Worm (Caenorhabditis elegans) whole organism, L1 larva: Measurements from ENCODE around the gene rpn-11.

ENCODE experiments used
- C34B4.2 ChIP-seq: sonication (generic microtip); optimal IDR thresholded peaks from 2 replicates; lab custom pipeline; 2017; ENCODE audit warnings: mild to moderate bottlenecking, missing genetic modification characterization, missing compliant biosample characterization
- F16B12.6 ChIP-seq: fragments of 150-350 bp; optimal IDR thresholded peaks from 2 replicates; lab custom pipeline; 2014; ENCODE audit warnings: missing biosample characterization, missing genetic modification characterization
- Y116A8C.19 ChIP-seq: sonication (generic microtip); optimal IDR thresholded peaks from 2 replicates; lab custom pipeline; 2016; ENCODE audit warnings: missing compliant biosample characterization, missing genetic modification characterization, borderline replicate concordance
- aha-1 ChIP-seq: fragments of 150-350 bp; optimal IDR thresholded peaks from 2 replicates; lab custom pipeline; 2014; ENCODE audit warnings: missing biosample characterization, missing genetic modification characterization
- alr-1 ChIP-seq: fragments of 200-800 bp; sonication (Bioruptor generic); optimal IDR thresholded peaks from 2 replicates; lab custom pipeline; 2018; ENCODE audit warnings: borderline replicate concordance, mild to moderate bottlenecking, missing genetic modification characterization, missing compliant biosample characterization
- ama-1 ChIP-seq: fragments of 150-350 bp; optimal IDR thresholded peaks from 2 replicates; lab custom pipeline; 2014
- ceh-63 ChIP-seq: fragments of 200-800 bp; sonication (Bioruptor generic); optimal IDR thresholded peaks from 2 replicates; lab custom pipeline; 2018; ENCODE audit warnings: mild to moderate bottlenecking, missing genetic modification characterization, missing compliant biosample characterization
- ceh-8 ChIP-seq: fragments of 200-800 bp; sonication (Bioruptor generic); optimal IDR thresholded peaks from 2 replicates; lab custom pipeline; 2018; ENCODE audit warnings: mild to moderate bottlenecking, missing genetic modification characterization, moderate library complexity, missing compliant biosample characterization
- ceh-82 ChIP-seq, 3 experiments: fragments of 150-350 bp in 1 of 3; sonication (generic microtip) in 2 of 3; optimal IDR thresholded peaks; 2 replicates each; lab custom pipeline; 2014 to 2017; ENCODE audit warnings: missing biosample characterization in 3 of 3, missing genetic modification characterization in 3 of 3
- dpl-1 ChIP-seq, 3 experiments: fragments of 150-350 bp in 2 of 3; sonication (generic microtip) in 1 of 3; optimal IDR thresholded peaks; 2 replicates each; lab custom pipeline; 2014 to 2017; ENCODE audit warnings: missing biosample characterization in 3 of 3, missing genetic modification characterization in 3 of 3, missing genetic modification reagents in 3 of 3
- dsc-1 ChIP-seq: sonication (generic microtip); optimal IDR thresholded peaks from 2 replicates; lab custom pipeline; 2016; ENCODE audit warnings: mild to moderate bottlenecking, missing genetic modification characterization, missing compliant biosample characterization
- efl-1 ChIP-seq, 4 experiments: fragments of 150-350 bp; optimal IDR thresholded peaks in 3 of 4; peaks in 1 of 4; 1 replicate in 1 of 4; 2 replicates in 3 of 4; lab custom pipeline; 2014; ENCODE audit warnings: missing biosample characterization in 2 of 4, missing genetic modification characterization in 2 of 4, missing genetic modification reagents in 2 of 4
- egl-13 ChIP-seq: sonication (generic microtip); optimal IDR thresholded peaks from 2 replicates; lab custom pipeline; 2016; ENCODE audit warnings: missing genotype, missing genetic modification reagents, missing genetic modification characterization, missing compliant biosample characterization
- egl-27 ChIP-seq, 2 experiments: fragments of 150-350 bp in 1 of 2; sonication (generic microtip); optimal IDR thresholded peaks; 3 replicates each; lab custom pipeline; 2017 to 2018; ENCODE audit warnings: missing biosample characterization in 2 of 2, missing genetic modification characterization in 2 of 2, missing genetic modification reagents in 2 of 2
- fkh-10 ChIP-seq: sonication (generic microtip); optimal IDR thresholded peaks from 2 replicates; lab custom pipeline; 2017; ENCODE audit warnings: missing biosample characterization, missing genetic modification reagents, missing genetic modification characterization
- fkh-4 ChIP-seq: sonication (generic microtip); optimal IDR thresholded peaks from 2 replicates; lab custom pipeline; 2016; ENCODE audit warnings: missing compliant biosample characterization, missing genetic modification characterization, borderline replicate concordance
- grh-1 ChIP-seq: fragments of 200-800 bp; sonication (Bioruptor generic); IDR thresholded peaks from 2 replicates; pipeline ENCODE4 v1.3.6; 2022; ENCODE audit warnings: missing genetic modification reagents, missing genetic modification characterization, missing compliant biosample characterization
- hlh-17 ChIP-seq: fragments of 200-800 bp; sonication (Bioruptor generic); optimal IDR thresholded peaks from 2 replicates; lab custom pipeline; 2018; ENCODE audit warnings: missing genetic modification characterization, mild to moderate bottlenecking, missing compliant biosample characterization, moderate library complexity, borderline replicate concordance
- isw-1 ChIP-seq: fragments of 200-800 bp; sonication (Bioruptor generic); IDR thresholded peaks from 2 replicates; pipeline ENCODE4 v1.3.6; 2022; ENCODE audit warnings: missing genetic modification characterization, missing compliant biosample characterization
- jun-1 ChIP-seq: fragments of 150-350 bp; optimal IDR thresholded peaks from 2 replicates; lab custom pipeline; 2014; ENCODE audit warnings: missing biosample characterization, missing genetic modification reagents, missing genetic modification characterization
- lin-13 ChIP-seq: fragments of 150-350 bp; optimal IDR thresholded peaks from 2 replicates; lab custom pipeline; 2014; ENCODE audit warnings: missing biosample characterization, missing genetic modification reagents, missing genetic modification characterization
- lin-14 ChIP-seq: fragments of 200-800 bp; sonication (Bioruptor generic); optimal IDR thresholded peaks from 2 replicates; lab custom pipeline; 2018; ENCODE audit warnings: mild to moderate bottlenecking, missing genetic modification characterization, moderate library complexity, missing compliant biosample characterization
- lin-35 ChIP-seq, 2 experiments: fragments of 150-350 bp; optimal IDR thresholded peaks; 2 replicates each; lab custom pipeline; 2014; ENCODE audit warnings: missing biosample characterization in 2 of 2, missing genetic modification characterization in 2 of 2, missing genetic modification reagents in 2 of 2
- lsy-2 ChIP-seq, 2 experiments: fragments of 150-350 bp; optimal IDR thresholded peaks; 2 replicates each; lab custom pipeline; 2014; ENCODE audit warnings: missing biosample characterization in 2 of 2, missing genetic modification characterization in 2 of 2
- nhr-11 ChIP-seq: fragments of 150-350 bp; optimal IDR thresholded peaks from 2 replicates; lab custom pipeline; 2014; ENCODE audit warnings: missing biosample characterization, missing genetic modification characterization
- nhr-19 ChIP-seq: fragments of 200-800 bp; sonication (Bioruptor generic); conservative IDR thresholded peaks from 2 replicates; pipeline ENCODE4 v1.3.6; 2022; ENCODE audit warnings: missing genetic modification characterization, missing compliant biosample characterization
- nhr-20 ChIP-seq: sonication (generic microtip); optimal IDR thresholded peaks from 2 replicates; lab custom pipeline; 2016; ENCODE audit warnings: mild to moderate bottlenecking, missing genetic modification characterization, missing compliant biosample characterization
- nhr-237 ChIP-seq: fragments of 150-350 bp; optimal IDR thresholded peaks from 2 replicates; lab custom pipeline; 2014; ENCODE audit warnings: missing biosample characterization, missing genetic modification characterization
- nhr-28 ChIP-seq: fragments of 150-350 bp; optimal IDR thresholded peaks from 2 replicates; lab custom pipeline; 2014; ENCODE audit warnings: missing biosample characterization, missing genetic modification characterization
- nhr-47 ChIP-seq: sonication (generic microtip); optimal IDR thresholded peaks from 2 replicates; lab custom pipeline; 2016; ENCODE audit warnings: mild to moderate bottlenecking, missing genetic modification characterization, moderate library complexity, missing compliant biosample characterization
- nhr-71 ChIP-seq: sonication (generic microtip); optimal IDR thresholded peaks from 2 replicates; lab custom pipeline; 2016; ENCODE audit warnings: mild to moderate bottlenecking, missing genetic modification characterization, moderate library complexity, missing compliant biosample characterization
- nhr-76 ChIP-seq: sonication (generic microtip); optimal IDR thresholded peaks from 2 replicates; lab custom pipeline; 2017; ENCODE audit warnings: missing biosample characterization, missing genetic modification characterization
- nhr-84 ChIP-seq: sonication (generic microtip); optimal IDR thresholded peaks from 2 replicates; lab custom pipeline; 2017; ENCODE audit warnings: missing biosample characterization, missing genetic modification characterization
- nhr-90 ChIP-seq: sonication (generic microtip); optimal IDR thresholded peaks from 2 replicates; lab custom pipeline; 2016; ENCODE audit warnings: mild to moderate bottlenecking, missing genetic modification characterization, missing compliant biosample characterization; ENCODE audit not compliant: poor library complexity
- pag-3 ChIP-seq: sonication (generic microtip); optimal IDR thresholded peaks from 2 replicates; lab custom pipeline; 2017; ENCODE audit warnings: missing genetic modification characterization, mild to moderate bottlenecking, missing compliant biosample characterization, antibody characterized with exemption, borderline replicate concordance; ENCODE audit not compliant: insufficient read depth
- pqm-1 ChIP-seq: sonication (generic microtip); optimal IDR thresholded peaks from 3 replicates; lab custom pipeline; 2017; ENCODE audit warnings: missing biosample characterization, missing genetic modification characterization
- rnt-1 ChIP-seq: sonication (generic microtip); optimal IDR thresholded peaks from 2 replicates; lab custom pipeline; 2016; ENCODE audit warnings: mild to moderate bottlenecking, missing genetic modification characterization, moderate library complexity, missing compliant biosample characterization
- snpc-4 ChIP-seq: fragments of 150-350 bp; optimal IDR thresholded peaks from 2 replicates; lab custom pipeline; 2014; ENCODE audit warnings: missing biosample characterization, missing genetic modification characterization
- snu-23 ChIP-seq: sonication (generic microtip); optimal IDR thresholded peaks from 2 replicates; lab custom pipeline; 2016; ENCODE audit warnings: missing genetic modification characterization, missing compliant biosample characterization
- tbx-2 ChIP-seq: sonication (generic microtip); optimal IDR thresholded peaks from 2 replicates; lab custom pipeline; 2016; ENCODE audit warnings: missing genetic modification characterization, missing compliant biosample characterization
- tlp-1 ChIP-seq: fragments of 150-350 bp; optimal IDR thresholded peaks from 2 replicates; lab custom pipeline; 2014; ENCODE audit warnings: missing biosample characterization, missing genetic modification characterization
- unc-30 ChIP-seq: sonication (generic microtip); optimal IDR thresholded peaks from 2 replicates; lab custom pipeline; 2017; ENCODE audit warnings: missing biosample characterization, missing genetic modification characterization
- xbp-1 ChIP-seq: sonication (generic microtip); optimal IDR thresholded peaks from 2 replicates; lab custom pipeline; 2016; ENCODE audit warnings: missing genetic modification characterization, missing compliant biosample characterization
- ztf-11 ChIP-seq, 2 experiments: sonication (generic microtip); optimal IDR thresholded peaks; 2 replicates each; lab custom pipeline; 2016 to 2017; ENCODE audit warnings: missing genetic modification characterization in 2 of 2, missing biosample characterization in 1 of 2, missing compliant biosample characterization in 1 of 2

The rpn-11 gene

DNA sequence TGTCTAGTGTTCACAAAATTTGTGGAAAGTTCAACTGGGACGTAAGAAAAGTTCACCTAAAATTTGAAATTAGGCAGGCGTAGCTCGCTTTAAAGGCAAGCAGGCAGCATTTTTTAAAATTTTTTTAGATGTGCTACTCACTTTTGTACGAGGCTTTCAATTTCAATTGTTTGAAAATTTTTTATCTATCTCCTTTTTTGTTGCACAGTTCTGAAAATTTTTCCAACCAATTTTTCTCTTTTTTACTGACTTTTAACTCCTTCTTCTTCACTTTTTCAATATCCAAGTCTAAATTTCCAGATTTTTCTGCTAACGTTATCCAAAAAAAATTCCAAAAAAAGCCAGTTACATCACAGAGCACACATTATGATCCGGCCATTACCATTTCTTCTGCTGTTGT lies 22.9 kb upstream of the rpn-11 start, which contains the start of gene W06A11.1:
Gene W06A11.1 (plus strand): TSS at position 301 of the 400 bp plus-strand sequence.
- no peak for TF ChIP-seq ceh-8 (GFP tag; lab: Kevin White, UChicago)
- TF ChIP-seq nhr-28 (tag; lab: Kevin White, UChicago) = no peak
- TF ChIP-seq tlp-1 (tag; lab: Kevin White, UChicago) = no peak
- no peak for TF ChIP-seq unc-30 (tag; lab: Kevin White, UChicago)
- TF ChIP-seq ama-1 (lab: Kevin White, UChicago) = no peak
- TF ChIP-seq pag-3 (tag; lab: Kevin White, UChicago) = no peak

DNA sequence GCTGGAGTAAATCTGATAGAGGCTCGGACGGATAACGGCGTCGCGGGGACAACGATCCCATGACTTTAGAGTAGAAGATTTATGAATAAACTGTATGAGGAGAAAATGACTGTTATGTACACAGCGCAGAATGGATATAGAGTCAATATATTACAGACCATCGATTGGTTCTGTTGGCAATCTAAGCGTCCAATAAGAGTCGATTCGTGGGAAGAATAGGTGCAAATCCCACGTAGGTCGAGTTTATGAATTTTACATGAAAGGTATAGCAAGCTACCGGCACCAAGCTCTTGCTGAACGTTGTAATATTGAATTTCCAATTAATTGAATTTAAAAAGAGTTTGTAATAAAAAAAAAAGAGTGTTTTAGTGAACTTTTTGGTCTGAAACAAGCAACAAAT lies 19.7 kb upstream of the rpn-11 start, which contains the start of gene fbxb-118:
Gene fbxb-118 (minus strand): TSS at position 101 of the 400 bp plus-strand sequence.
- TF ChIP-seq nhr-11 (no peak), fkh-4 (no peak), snu-23 (GFP tag; lab: Kevin White, UChicago) (no peak), aha-1 (tag; lab: Kevin White, UChicago) (no peak), lsy-2 (tag; optimal IDR thresholded peaks at IDR 0.05; lab: Kevin White, UChicago) (no peak), jun-1 (no peak), ama-1 (lab: Kevin White, UChicago) (no peak), C34B4.2 (no peak), fkh-10 (GFP tag; lab: Kevin White, UChicago) (no peak), snpc-4 (tag; lab: Kevin White, UChicago) (no peak), lin-13 (no peak), egl-27 (tag; optimal IDR thresholded peaks at IDR 0.05; lab: Kevin White, UChicago) (no peak), nhr-76 (no peak), egl-13 (no peak), pag-3 (tag; lab: Kevin White, UChicago) (no peak), ztf-11 (tag; optimal IDR thresholded peaks at IDR 0.05; lab: Kevin White, UChicago) (no peak), dsc-1 (no peak), dpl-1 (GFP tag; optimal IDR thresholded peaks at IDR 0.05; lab: Kevin White, UChicago) (no peak), ceh-82 (tag; optimal IDR thresholded peaks at IDR 0.05; lab: Kevin White, UChicago) (no peak), nhr-84 (tag; lab: Kevin White, UChicago) (no peak)

DNA sequence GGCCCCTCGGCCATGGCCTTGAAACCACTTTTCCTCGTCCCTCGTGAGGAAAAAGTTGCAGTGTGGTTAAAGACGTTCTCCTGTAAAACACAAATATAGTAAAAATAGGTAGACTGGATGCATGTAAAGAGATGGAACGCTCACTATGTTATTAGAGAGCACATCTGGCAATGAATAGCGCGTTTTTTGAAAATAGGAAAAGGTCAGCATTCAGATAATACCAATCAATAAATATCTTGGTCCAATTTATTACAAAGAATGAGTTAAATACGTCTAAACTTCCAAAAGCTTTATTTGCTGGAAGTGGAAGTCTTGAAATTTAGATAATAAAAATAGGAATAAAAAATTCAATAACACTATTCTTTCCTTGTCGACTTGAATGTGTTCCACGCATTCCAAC lies 18.1 kb upstream of the rpn-11 start, which contains the start of gene gadr-4:
Gene gadr-4 (minus strand): TSS at position 101 of the 400 bp plus-strand sequence.
- TF ChIP-seq ceh-63 (no peak), hlh-17 (GFP tag; lab: Kevin White, UChicago) (no peak), pqm-1 (no peak), nhr-237 (no peak), rnt-1 (tag; lab: Kevin White, UChicago) (no peak), egl-27 (tag; optimal IDR thresholded peaks at IDR 0.05; lab: Kevin White, UChicago) (no peak), nhr-76 (no peak), nhr-28 (tag; lab: Kevin White, UChicago) (no peak), alr-1 (tag; lab: Kevin White, UChicago) (no peak), Y116A8C.19 (no peak), nhr-47 (no peak)

DNA sequence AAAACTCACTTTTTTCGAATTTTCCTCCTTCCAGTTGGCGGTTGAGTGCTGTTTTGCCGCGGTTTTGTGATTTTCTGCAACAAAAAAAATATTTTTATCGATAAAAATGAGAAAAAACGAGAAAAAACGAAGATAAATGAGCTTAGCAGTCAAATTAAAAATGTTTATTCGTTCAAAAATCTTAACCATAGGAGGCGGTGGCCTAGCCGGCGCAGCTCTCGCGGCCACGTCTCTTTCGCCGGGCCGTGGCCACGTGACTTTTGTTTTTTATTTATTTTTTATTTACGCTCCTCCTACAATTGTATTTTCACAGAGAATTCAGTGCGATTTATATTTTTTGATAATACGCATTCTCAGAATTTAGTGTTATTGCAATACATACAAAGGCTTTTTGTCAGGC lies 5.3 kb upstream of the rpn-11 start:
- TF ChIP-seq isw-1 (GFP tag; lab: Robert Waterston, UW) = peak; percentile 49; the same call in 1 of the 2 replicates
- peak; percentile 2 for TF ChIP-seq xbp-1 (tag; lab: Kevin White, UChicago)
- peak; percentile 51 for TF ChIP-seq nhr-20 (tag; lab: Kevin White, UChicago)
- TF ChIP-seq nhr-90 (tag; lab: Kevin White, UChicago) = peak; percentile 10
- peak; percentile 46 for TF ChIP-seq nhr-47
- peak; percentile 45 to 73 for TF ChIP-seq lsy-2 (tag; optimal IDR thresholded peaks at IDR 0.05; lab: Kevin White, UChicago)
- TF ChIP-seq snu-23 (GFP tag; lab: Kevin White, UChicago) = peak; percentile 21
- TF ChIP-seq tbx-2 (tag; lab: Kevin White, UChicago) = peak; percentile 23
- peak; percentile 57 for TF ChIP-seq grh-1
- peak in 1 of 3 experiments; percentile 22 for TF ChIP-seq dpl-1 (GFP tag; optimal IDR thresholded peaks at IDR 0.05; lab: Kevin White, UChicago)
- peak; percentile 81 for TF ChIP-seq nhr-19 (GFP tag; lab: Robert Waterston, UW)
- peak; percentile 40 to 42 for TF ChIP-seq efl-1 (optimal IDR thresholded peaks at IDR 0.05; lab: Kevin White, UChicago)
- peak; percentile 19 to 36 for TF ChIP-seq efl-1 (GFP tag; optimal IDR thresholded peaks at IDR 0.05 in 1 of 2; lab: Kevin White, UChicago)
- TF ChIP-seq F16B12.6 (tag; lab: Kevin White, UChicago) = peak; percentile 9
- peak; percentile 49 for TF ChIP-seq lin-14
- peak in 1 of 2 experiments; percentile 45 for TF ChIP-seq lin-35 (GFP tag; optimal IDR thresholded peaks at IDR 0.05; lab: Kevin White, UChicago)
- TF ChIP-seq nhr-71 (tag; lab: Kevin White, UChicago) = peak; percentile 59
- peak; percentile 18 for TF ChIP-seq rnt-1 (tag; lab: Kevin White, UChicago)
- TF ChIP-seq, all 84 proteins: peak for 17; not testable (repeated sequence) for 67
